Worm (Caenorhabditis elegans): Measurements from ENCODE around the gene thn-2.

DNA sequence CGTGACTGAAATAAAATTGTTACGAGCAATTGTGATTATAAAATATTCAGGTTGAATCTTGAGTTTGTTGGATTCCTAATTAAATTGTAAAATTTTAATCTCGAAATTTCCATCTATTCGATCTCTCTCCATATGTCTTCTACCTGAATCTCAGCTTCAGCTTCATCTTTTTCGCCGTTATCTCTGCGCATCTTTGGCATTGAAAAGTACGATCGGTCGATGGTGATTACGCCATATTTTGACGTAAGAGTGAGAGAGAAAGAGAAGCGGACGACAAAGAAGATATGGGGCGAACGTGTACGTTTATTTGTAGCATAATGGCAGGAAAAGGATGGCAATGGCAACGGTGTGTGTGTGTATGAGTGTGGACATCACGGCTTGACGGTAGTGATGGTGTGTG is 16.4 kb upstream of the thn-2 start:
- no peak for TF ChIP-seq dao-5 (tag; optimal IDR thresholded peaks at IDR 0.05)
- TF ChIP-seq him-1 (tag; optimal IDR thresholded peaks at IDR 0.05): no peak

Measured in whole organism, L4/young adult.